Worm (Caenorhabditis elegans) whole organism, late embryonic: ENCODE data around the gene ZK856.14.
A peak's percentile ranks its signal among the peaks of the same experiment; 100 is the strongest.

ENCODE experiments used
- C08G9.2 ChIP-seq: sonication (generic microtip); optimal IDR thresholded peaks from 2 replicates; lab custom pipeline; 2016; ENCODE audit warnings: mild to moderate bottlenecking, missing genetic modification characterization, moderate library complexity, missing compliant biosample characterization
- C38D4.7 ChIP-seq: fragments of 200-800 bp; sonication (Bioruptor generic); optimal IDR thresholded peaks from 2 replicates; lab custom pipeline; 2018; ENCODE audit warnings: mild to moderate bottlenecking, missing genetic modification characterization, moderate library complexity, missing compliant biosample characterization
- F13H6.1 ChIP-seq: sonication (generic microtip); optimal IDR thresholded peaks from 2 replicates; lab custom pipeline; 2016; ENCODE audit warnings: missing genetic modification characterization, missing compliant biosample characterization
- K09A11.1 ChIP-seq: sonication (generic microtip); optimal IDR thresholded peaks from 2 replicates; lab custom pipeline; 2017; ENCODE audit warnings: antibody characterized with exemption, mild to moderate bottlenecking, missing genetic modification characterization, missing compliant biosample characterization; ENCODE audit not compliant: insufficient read depth
- Y22D7AL.16 ChIP-seq: sonication (generic microtip); optimal IDR thresholded peaks from 2 replicates; lab custom pipeline; 2016; ENCODE audit warnings: missing genetic modification characterization, missing compliant biosample characterization
- ahr-1 ChIP-seq: sonication (generic microtip); optimal IDR thresholded peaks from 2 replicates; lab custom pipeline; 2016; ENCODE audit warnings: missing genetic modification characterization, missing compliant biosample characterization
- ceh-18 ChIP-seq: sonication (generic microtip); optimal IDR thresholded peaks from 2 replicates; lab custom pipeline; 2016; ENCODE audit warnings: missing genetic modification characterization, missing compliant biosample characterization
- ceh-34 ChIP-seq: sonication (generic microtip); optimal IDR thresholded peaks from 2 replicates; lab custom pipeline; 2016; ENCODE audit warnings: mild to moderate bottlenecking, missing genetic modification characterization, missing compliant biosample characterization
- ceh-45 ChIP-seq: fragments of 200-800 bp; sonication (Bioruptor generic); IDR thresholded peaks from 2 replicates; pipeline ENCODE4 v1.3.6; 2022; ENCODE audit warnings: missing genetic modification reagents, missing genetic modification characterization, missing compliant biosample characterization
- ceh-48 ChIP-seq: sonication (generic microtip); optimal IDR thresholded peaks from 2 replicates; lab custom pipeline; 2016; ENCODE audit warnings: missing genetic modification characterization, inconsistent platforms, missing compliant biosample characterization
- ceh-9 ChIP-seq: sonication (generic microtip); optimal IDR thresholded peaks from 2 replicates; lab custom pipeline; 2016; ENCODE audit warnings: mild to moderate bottlenecking, missing genetic modification characterization, inconsistent platforms, missing compliant biosample characterization
- dve-1 ChIP-seq: sonication (generic microtip); optimal IDR thresholded peaks from 2 replicates; lab custom pipeline; 2017; ENCODE audit warnings: antibody characterized with exemption, mild to moderate bottlenecking, missing genetic modification characterization, missing compliant biosample characterization
- elt-4 ChIP-seq: sonication (generic microtip); optimal IDR thresholded peaks from 2 replicates; lab custom pipeline; 2016; ENCODE audit warnings: missing genetic modification characterization, missing compliant biosample characterization
- eyg-1 ChIP-seq: sonication (generic microtip); optimal IDR thresholded peaks from 2 replicates; lab custom pipeline; 2016; ENCODE audit warnings: missing genotype, missing genetic modification characterization, missing compliant biosample characterization
- hlh-13 ChIP-seq: fragments of 200-800 bp; sonication (Bioruptor generic); optimal IDR thresholded peaks from 2 replicates; lab custom pipeline; 2018; ENCODE audit warnings: mild to moderate bottlenecking, missing genetic modification characterization, missing compliant biosample characterization
- hlh-15 ChIP-seq: sonication (generic microtip); optimal IDR thresholded peaks from 2 replicates; lab custom pipeline; 2016; ENCODE audit warnings: missing genetic modification characterization, missing compliant biosample characterization
- hlh-30 ChIP-seq: sonication (generic microtip); optimal IDR thresholded peaks from 2 replicates; lab custom pipeline; 2017; ENCODE audit warnings: antibody characterized with exemption, missing genetic modification characterization, missing compliant biosample characterization; ENCODE audit not compliant: insufficient read depth
- madf-2 ChIP-seq: sonication (generic microtip); optimal IDR thresholded peaks from 2 replicates; lab custom pipeline; 2017; ENCODE audit warnings: missing genetic modification characterization, missing compliant biosample characterization
- nfya-1 ChIP-seq: sonication (generic microtip); optimal IDR thresholded peaks from 2 replicates; lab custom pipeline; 2017; ENCODE audit warnings: missing genetic modification characterization, mild to moderate bottlenecking, missing compliant biosample characterization, antibody characterized with exemption, moderate library complexity
- pag-3 ChIP-seq: sonication (generic microtip); optimal IDR thresholded peaks from 2 replicates; lab custom pipeline; 2016; ENCODE audit warnings: missing compliant biosample characterization, missing genetic modification characterization, borderline replicate concordance
- pax-1 ChIP-seq: fragments of 150-350 bp; optimal IDR thresholded peaks from 2 replicates; lab custom pipeline; 2014; ENCODE audit warnings: missing biosample characterization, missing genetic modification characterization
- pha-2 ChIP-seq: sonication (generic microtip); optimal IDR thresholded peaks from 2 replicates; lab custom pipeline; 2017; ENCODE audit warnings: mild to moderate bottlenecking, missing genetic modification characterization, missing compliant biosample characterization
- pqm-1 ChIP-seq: sonication (generic microtip); optimal IDR thresholded peaks from 2 replicates; lab custom pipeline; 2016; ENCODE audit warnings: missing genetic modification characterization, missing compliant biosample characterization
- pros-1 ChIP-seq: fragments of 150-350 bp; optimal IDR thresholded peaks from 2 replicates; lab custom pipeline; 2014; ENCODE audit warnings: missing biosample characterization, missing genetic modification reagents, missing genetic modification characterization
- sdc-2 ChIP-seq: sonication (generic microtip); optimal IDR thresholded peaks from 2 replicates; lab custom pipeline; 2016; ENCODE audit warnings: missing genotype, missing genetic modification characterization, missing compliant biosample characterization
- sox-2 ChIP-seq: fragments of 200-800 bp; sonication (Bioruptor generic); IDR thresholded peaks from 2 replicates; pipeline ENCODE4 v1.3.6; 2022; ENCODE audit warnings: missing genetic modification reagents, missing genetic modification characterization, missing compliant biosample characterization
- sox-4 ChIP-seq: sonication (generic microtip); optimal IDR thresholded peaks from 2 replicates; lab custom pipeline; 2017; ENCODE audit warnings: mild to moderate bottlenecking, missing genetic modification characterization, inconsistent platforms, missing compliant biosample characterization
- syd-9 ChIP-seq: sonication (generic microtip); optimal IDR thresholded peaks from 2 replicates; lab custom pipeline; 2016; ENCODE audit warnings: mild to moderate bottlenecking, missing genetic modification characterization, moderate library complexity, missing compliant biosample characterization
- tbx-2 ChIP-seq: sonication (generic microtip); optimal IDR thresholded peaks from 2 replicates; lab custom pipeline; 2016; ENCODE audit warnings: missing genetic modification characterization, missing compliant biosample characterization
- ttx-3 ChIP-seq: sonication (generic microtip); optimal IDR thresholded peaks from 2 replicates; lab custom pipeline; 2016; ENCODE audit warnings: missing genetic modification reagents, missing genetic modification characterization, missing compliant biosample characterization
- unc-42 ChIP-seq: sonication (generic microtip); optimal IDR thresholded peaks from 2 replicates; lab custom pipeline; 2016; ENCODE audit warnings: missing genotype, missing genetic modification characterization, missing compliant biosample characterization
- unc-55 ChIP-seq: sonication (generic microtip); optimal IDR thresholded peaks from 2 replicates; lab custom pipeline; 2017; ENCODE audit warnings: missing biosample characterization, missing genetic modification reagents, missing genetic modification characterization
- zip-5 ChIP-seq: sonication (generic microtip); optimal IDR thresholded peaks from 2 replicates; lab custom pipeline; 2016; ENCODE audit warnings: missing genetic modification characterization, missing compliant biosample characterization

ZK856.14 gene

ce11 chrV:10204863-10205338 is 11.9 kb upstream of the ZK856.14 start, which contains the start of the genes ZK856.19 and ZK856.11:
Gene ZK856.19 (minus strand): TSS chrV:10204913.
Gene ZK856.11 (minus strand): TSS chrV:10204938.
- TF ChIP-seq ceh-9 (tag; lab: Kevin White, UChicago) (no peak), pha-2 (tag; lab: Kevin White, UChicago) (no peak), nfya-1 (tag; lab: Kevin White, UChicago) (peak; percentile 21), pax-1 (tag; lab: Kevin White, UChicago) (no peak), ceh-45 (GFP tag; lab: Robert Waterston, UW) (no peak), unc-42 (tag; lab: Kevin White, UChicago) (peak; percentile 20), sdc-2 (tag; lab: Kevin White, UChicago) (no peak), dve-1 (no peak), hlh-30 (tag; lab: Kevin White, UChicago) (no peak), ceh-34 (tag; lab: Kevin White, UChicago) (no peak), pros-1 (tag; lab: Kevin White, UChicago) (no peak), C08G9.2 (no peak), ceh-48 (tag; lab: Kevin White, UChicago) (no peak)

DNA sequence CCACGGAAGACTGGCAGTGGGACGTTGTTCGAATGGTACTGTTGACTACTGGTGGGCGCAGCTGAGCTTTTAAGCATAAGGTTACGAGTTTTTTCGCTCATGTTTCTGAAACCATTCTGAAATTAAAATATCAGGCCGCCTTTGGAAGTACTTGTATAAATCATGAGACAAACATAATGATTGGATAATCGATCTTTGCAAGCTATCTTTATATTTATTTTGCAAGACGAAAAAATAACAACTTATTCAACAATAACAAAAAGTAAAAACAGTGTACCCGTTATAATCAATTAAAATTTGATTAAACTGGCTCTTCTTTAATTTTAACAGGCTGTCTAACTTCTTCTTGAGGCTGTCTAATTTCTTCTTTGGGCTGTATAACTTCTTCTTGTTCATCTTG is 11.3 kb upstream of the ZK856.14 start, which contains the start of gene ZK856.16:
Gene ZK856.16, minus strand, starts transcription at position 101 of the 400 bp plus-strand sequence.
- TF ChIP-seq sox-4 (tag; lab: Kevin White, UChicago), result no peak
- TF ChIP-seq eyg-1 (tag; lab: Kevin White, UChicago), result no peak
- no peak for TF ChIP-seq hlh-15 (tag; lab: Kevin White, UChicago)
- TF ChIP-seq, all 69 proteins: peak for 0

- TF ChIP-seq ahr-1, result no peak
- no peak for TF ChIP-seq C38D4.7 (GFP tag; lab: Kevin White, UChicago)
- TF ChIP-seq pag-3 (tag; lab: Kevin White, UChicago), result no peak
- TF ChIP-seq, all 69 proteins: peak for 0
Measured at ce11 chrV:10206502-10206901, 10.3 kb upstream of the ZK856.14 start, which contains the start of gene rpc-25. Gene rpc-25 (minus strand): TSS chrV:10206602.

DNA sequence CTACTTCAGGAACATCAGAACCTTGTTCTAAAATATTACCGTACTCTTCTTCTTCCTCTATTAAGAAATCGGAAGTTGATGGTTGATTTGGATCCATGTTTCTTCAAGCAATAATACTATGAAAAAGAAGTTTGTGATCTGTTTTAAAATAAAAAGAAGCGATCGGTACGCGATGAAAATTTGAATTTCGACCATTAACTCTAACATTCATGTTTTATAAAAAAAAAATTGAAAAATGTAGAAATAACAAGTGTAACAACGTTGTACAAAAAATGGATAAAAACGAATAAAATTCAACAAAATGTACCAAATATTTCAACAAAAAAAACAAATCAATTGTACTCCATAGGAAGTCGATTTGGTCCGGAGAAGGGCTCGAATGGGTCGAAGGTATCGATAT is 6.6 kb upstream of the ZK856.14 start, which contains the start of gene tftc-3:
Gene tftc-3, minus strand, starts transcription at position 101 of the 400 bp plus-strand sequence.
- TF ChIP-seq syd-9 (tag; lab: Kevin White, UChicago) (no peak), madf-2 (tag; lab: Kevin White, UChicago) (no peak), zip-5 (tag; lab: Kevin White, UChicago) (no peak), elt-4 (tag; lab: Kevin White, UChicago) (no peak), unc-55 (GFP tag; lab: Kevin White, UChicago) (no peak), ceh-9 (tag; lab: Kevin White, UChicago) (no peak), pag-3 (tag; lab: Kevin White, UChicago) (no peak), pros-1 (tag; lab: Kevin White, UChicago) (no peak), F13H6.1 (tag; lab: Kevin White, UChicago) (no peak), Y22D7AL.16 (tag; lab: Kevin White, UChicago) (no peak), ceh-18 (tag; lab: Kevin White, UChicago) (no peak), ttx-3 (no peak), hlh-13 (GFP tag; lab: Kevin White, UChicago) (no peak), sox-2 (GFP tag; lab: Robert Waterston, UW) (no peak), K09A11.1 (tag; lab: Kevin White, UChicago) (no peak), pqm-1 (tag; lab: Kevin White, UChicago) (no peak), dve-1 (no peak), tbx-2 (tag; lab: Kevin White, UChicago) (no peak), eyg-1 (tag; lab: Kevin White, UChicago) (no peak)
